Worm (Caenorhabditis elegans): Measurements from ENCODE around the gene ltah-1.2.

DNA sequence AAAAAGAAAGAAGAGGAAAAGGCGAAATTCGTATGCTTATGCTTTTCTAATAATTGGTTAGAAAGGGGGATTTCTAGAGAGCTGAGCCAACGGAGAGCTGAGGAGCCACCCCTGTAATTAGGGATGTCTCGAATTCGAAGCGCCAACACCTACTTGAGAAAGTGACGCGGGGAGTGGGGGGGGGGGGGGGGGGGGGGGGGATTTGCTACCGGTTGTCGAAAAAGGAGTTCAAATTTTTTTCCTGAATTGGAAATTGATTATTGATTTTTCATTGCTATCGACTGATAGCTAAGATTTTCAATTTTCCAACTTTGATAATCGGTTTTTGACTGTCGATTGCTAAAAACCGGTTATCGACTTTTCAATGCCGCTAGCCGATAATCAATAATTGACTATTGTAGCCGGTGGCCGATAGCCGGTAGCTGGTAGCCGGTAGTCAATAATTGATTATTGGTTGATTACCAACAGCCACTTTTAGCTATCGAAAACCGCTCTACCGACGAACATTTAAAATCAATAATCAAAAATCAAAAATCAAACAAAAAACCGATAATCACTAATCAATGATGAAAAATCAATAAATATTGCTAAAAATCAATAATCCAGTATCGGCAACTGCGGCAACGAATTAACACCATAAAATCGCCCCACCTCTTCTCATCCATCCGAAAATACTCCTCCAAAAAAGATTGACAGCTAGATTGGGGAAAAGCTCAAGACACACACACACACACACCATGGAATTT, 16.2 kb upstream of the ltah-1.2 start:
- no peak for TF ChIP-seq cog-1 (tag; optimal IDR thresholded peaks at IDR 0.05)
- no peak for TF ChIP-seq klf-2 (GFP tag; conservative IDR thresholded peaks at IDR 0.05)
- TF ChIP-seq flt-1 (GFP tag; IDR thresholded peaks at IDR 0.05): no peak
- peak; percentile 46; the same call in 1 of the 2 replicates for TF ChIP-seq T22C8.4 (GFP tag; IDR thresholded peaks at IDR 0.05)
- TF ChIP-seq med-1 (GFP tag; optimal IDR thresholded peaks at IDR 0.05; ENCODE audit: insufficient read depth): no peak
- no peak for TF ChIP-seq ref-1 (GFP tag; conservative IDR thresholded peaks at IDR 0.05)
- TF ChIP-seq tab-1 (GFP tag; IDR thresholded peaks at IDR 0.05): no peak
- no peak for TF ChIP-seq ztf-29 (GFP tag; IDR thresholded peaks at IDR 0.05)

Measured in whole organism, midembryonic.